Fruit fly (Drosophila melanogaster): ENCODE measurements around the gene CG17168.
A peak's percentile ranks its signal among the peaks of the same experiment; 100 is the strongest.

CG17168 gene

dm6 chrX:23090474-23090873, 7.9 kb downstream of the CG17168 start:
- TF ChIP-seq OdsH (GFP tag; optimal IDR thresholded peaks at IDR 0.05) (no peak), CG11902 (GFP tag; optimal IDR thresholded peaks at IDR 0.05) (no peak), CG32006 (GFP tag; optimal IDR thresholded peaks at IDR 0.05) (no peak), Ets96B (tag; optimal IDR thresholded peaks at IDR 0.05) (no peak), Hr38 (GFP tag; optimal IDR thresholded peaks at IDR 0.05) (no peak), Sox14 (GFP tag; optimal IDR thresholded peaks at IDR 0.05) (no peak)

dm6 chrX:23091289-23091688, 8.8 kb downstream of the CG17168 start:
- TF ChIP-seq svp (GFP tag) (peak; percentile 94), CG10669 (GFP tag; optimal IDR thresholded peaks at IDR 0.05) (no peak), Ets21C (GFP tag; optimal IDR thresholded peaks at IDR 0.05) (no peak)

dm6 chrX:23091811-23092210, 9.3 kb downstream of the CG17168 start:
- TF ChIP-seq CG7368 (GFP tag; optimal IDR thresholded peaks at IDR 0.05) (no peak), fkh (GFP tag; optimal IDR thresholded peaks at IDR 0.05) (peak; percentile 38), Hr4 (GFP tag; optimal IDR thresholded peaks at IDR 0.05) (no peak), CG34406 (GFP tag; optimal IDR thresholded peaks at IDR 0.05) (no peak)

- TF ChIP-seq net (GFP tag; optimal IDR thresholded peaks at IDR 0.05) (no peak), eg (GFP tag; IDR thresholded peaks at IDR 0.05) (no peak), CG6808 (GFP tag; optimal IDR thresholded peaks at IDR 0.05) (no peak), Hr39 (GFP tag; optimal IDR thresholded peaks at IDR 0.05) (no peak)
These were observed 10.0 kb downstream of the CG17168 start, which contains the start of gene CG17159 for dm6 chrX:23092531-23092930. Gene CG17159 (minus strand): TSS chrX:23092631.

- TF ChIP-seq Hr39 (GFP tag; optimal IDR thresholded peaks at IDR 0.05) (no peak), Smox (GFP tag; optimal IDR thresholded peaks at IDR 0.05) (no peak), Eip78C (GFP tag) (peak; percentile 63), cyc (GFP tag; optimal IDR thresholded peaks at IDR 0.05) (no peak), vri (GFP tag; optimal IDR thresholded peaks at IDR 0.05) (peak; percentile 56), achi (GFP tag; optimal IDR thresholded peaks at IDR 0.05) (peak; percentile 60), fkh (GFP tag; optimal IDR thresholded peaks at IDR 0.05) (peak; percentile 34)
These were observed 13.7 kb downstream of the CG17168 start, which contains the start of gene CG17162 for dm6 chrX:23096117-23096817. Gene CG17162 (minus strand): TSS chrX:23096735.

- TF ChIP-seq CG8119 (GFP tag; IDR thresholded peaks at IDR 0.05) (no peak), Eip78C (GFP tag) (peak; percentile 56), Hr39 (GFP tag; optimal IDR thresholded peaks at IDR 0.05) (peak; percentile 10), salr (GFP tag; optimal IDR thresholded peaks at IDR 0.05) (peak in 1 of 2 experiments; percentile 39), svp (GFP tag) (peak; percentile 74)
These were observed 14.2 kb downstream of the CG17168 start for dm6 chrX:23096818-23097129.

dm6 chrX:23097250-23097649, 14.7 kb downstream of the CG17168 start:
- TF ChIP-seq Sox14 (GFP tag; optimal IDR thresholded peaks at IDR 0.05) (no peak), CG8632 (GFP tag; optimal IDR thresholded peaks at IDR 0.05) (no peak), svp (GFP tag) (peak; percentile 34), CG8119 (GFP tag; IDR thresholded peaks at IDR 0.05) (no peak), CG8319 (GFP tag; optimal IDR thresholded peaks at IDR 0.05) (no peak)

- TF ChIP-seq CG7368 (GFP tag; optimal IDR thresholded peaks at IDR 0.05) (no peak), CG10631 (GFP tag; optimal IDR thresholded peaks at IDR 0.05) (peak; percentile 3), dsx (GFP tag; optimal IDR thresholded peaks at IDR 0.05; ENCODE audit: poor library complexity, severe bottlenecking) (no peak), eg (GFP tag; IDR thresholded peaks at IDR 0.05) (no peak), Hr38 (GFP tag; optimal IDR thresholded peaks at IDR 0.05) (no peak), vri (GFP tag; optimal IDR thresholded peaks at IDR 0.05) (no peak), CG1621 (tag; optimal IDR thresholded peaks at IDR 0.05) (no peak), esn (GFP tag; optimal IDR thresholded peaks at IDR 0.05) (peak; percentile 27), CG6808 (GFP tag; optimal IDR thresholded peaks at IDR 0.05) (no peak), CG16779 (tag; optimal IDR thresholded peaks at IDR 0.05) (no peak), Smox (GFP tag; optimal IDR thresholded peaks at IDR 0.05) (no peak), CG3032 (tag; optimal IDR thresholded peaks at IDR 0.05) (peak; percentile 12), lz (GFP tag; optimal IDR thresholded peaks at IDR 0.05) (peak; percentile 16), CG4318 (GFP tag; optimal IDR thresholded peaks at IDR 0.05) (no peak), Eip78C (GFP tag) (peak; percentile 36), CG31627 (GFP tag; optimal IDR thresholded peaks at IDR 0.05) (peak; percentile 19), OdsH (GFP tag; optimal IDR thresholded peaks at IDR 0.05) (no peak), CG32006 (GFP tag; optimal IDR thresholded peaks at IDR 0.05) (no peak), CG9139 (GFP tag; optimal IDR thresholded peaks at IDR 0.05) (no peak), achi (GFP tag; optimal IDR thresholded peaks at IDR 0.05) (no peak)
These were observed 23.2 kb downstream of the CG17168 start, which contains the start of gene ATbp for dm6 chrX:23105692-23106091. Gene ATbp (plus strand): TSS chrX:23106003.

Data from whole organism, prepupa.